Worm (Caenorhabditis elegans): ENCODE data around the gene F13E6.2.

The F13E6.2 gene

DNA sequence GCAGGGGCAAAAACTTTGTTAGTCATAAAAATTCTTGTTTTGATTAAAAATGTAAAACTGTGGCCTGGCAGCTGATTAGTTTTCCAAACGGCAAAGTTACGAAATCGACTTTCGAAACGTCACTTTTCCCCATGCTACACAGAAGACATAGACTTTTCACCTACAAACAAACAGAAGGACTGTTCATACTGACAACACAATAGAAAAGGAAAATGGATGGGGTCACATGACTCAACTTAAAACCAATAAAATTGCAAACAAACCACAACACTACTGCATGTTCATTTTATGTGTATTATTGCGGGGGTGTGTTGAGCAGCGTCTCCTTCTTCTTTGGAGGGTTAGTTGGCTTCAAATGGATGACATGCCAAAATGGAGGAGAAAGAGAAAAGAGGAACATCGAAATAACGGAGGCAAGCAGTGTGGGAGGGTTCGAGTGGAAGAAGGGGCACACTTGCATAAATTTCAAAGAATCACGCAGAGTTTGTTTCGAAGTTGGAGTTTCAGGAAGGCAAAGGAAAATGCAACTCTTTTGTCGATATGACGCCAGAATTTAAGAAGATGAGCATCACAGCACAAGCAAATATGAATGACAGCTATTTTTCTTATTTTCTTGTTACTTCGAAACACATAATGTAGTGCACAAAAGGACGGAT, 4.1 kb upstream of the F13E6.2 start (continued):
- peak; percentile 42 for TF ChIP-seq snu-23 (GFP tag; optimal IDR thresholded peaks at IDR 0.05)
- TF ChIP-seq isw-1 (GFP tag; IDR thresholded peaks at IDR 0.05) = no peak
- no peak for TF ChIP-seq lin-15B (tag; optimal IDR thresholded peaks at IDR 0.05)
- TF ChIP-seq nhr-77 (tag; optimal IDR thresholded peaks at IDR 0.05) = no peak
- TF ChIP-seq lin-39 (tag; optimal IDR thresholded peaks at IDR 0.05) = no peak
- peak; percentile 35 for TF ChIP-seq zip-4 (GFP tag; optimal IDR thresholded peaks at IDR 0.05)
- no peak for TF ChIP-seq vab-15 (tag; optimal IDR thresholded peaks at IDR 0.05)
- TF ChIP-seq efl-1 (optimal IDR thresholded peaks at IDR 0.05) = peak in 1 of 2 experiments; percentile 11
- peak; percentile 8 to 48 for TF ChIP-seq efl-1 (GFP tag; optimal IDR thresholded peaks at IDR 0.05 in 1 of 2)
- TF ChIP-seq nhr-20 (tag; optimal IDR thresholded peaks at IDR 0.05) = peak; percentile 42
- no peak for TF ChIP-seq fkh-4 (tag; optimal IDR thresholded peaks at IDR 0.05; ENCODE audit: borderline replicate concordance)
- TF ChIP-seq sox-4 (tag; optimal IDR thresholded peaks at IDR 0.05) = no peak
- TF ChIP-seq nhr-90 (tag; optimal IDR thresholded peaks at IDR 0.05; ENCODE audit: poor library complexity) = peak; percentile 24
- no peak for TF ChIP-seq nhr-84 (tag; optimal IDR thresholded peaks at IDR 0.05)
- TF ChIP-seq fkh-8 (tag; optimal IDR thresholded peaks at IDR 0.05) = no peak
- no peak for TF ChIP-seq pag-3 (tag; optimal IDR thresholded peaks at IDR 0.05; ENCODE audit: borderline replicate concordance, insufficient read depth)
- no peak for TF ChIP-seq rnt-1 (tag; optimal IDR thresholded peaks at IDR 0.05)
- TF ChIP-seq grh-1 (GFP tag; IDR thresholded peaks at IDR 0.05) = no peak
- TF ChIP-seq sptf-1 (tag; optimal IDR thresholded peaks at IDR 0.05) = no peak
- no peak for TF ChIP-seq ceh-90 (tag; optimal IDR thresholded peaks at IDR 0.05)
- TF ChIP-seq elt-3 (tag; optimal IDR thresholded peaks at IDR 0.05) = peak in 1 of 6 experiments; percentile 70
- peak; percentile 6 for TF ChIP-seq C16A3.4 (tag; optimal IDR thresholded peaks at IDR 0.05)
- no peak for TF ChIP-seq ztf-11 (tag; optimal IDR thresholded peaks at IDR 0.05)
- TF ChIP-seq tlp-1 (tag; optimal IDR thresholded peaks at IDR 0.05) = no peak
- no peak for TF ChIP-seq fkh-10 (GFP tag; optimal IDR thresholded peaks at IDR 0.05)
- no peak for TF ChIP-seq irx-1 (tag; optimal IDR thresholded peaks at IDR 0.05)
- no peak for TF ChIP-seq ceh-8 (GFP tag; optimal IDR thresholded peaks at IDR 0.05)
- TF ChIP-seq pqm-1 (tag; optimal IDR thresholded peaks at IDR 0.05) = no peak
- TF ChIP-seq hpl-2 (GFP tag; optimal IDR thresholded peaks at IDR 0.05) = no peak
- TF ChIP-seq mdl-1 (tag; optimal IDR thresholded peaks at IDR 0.05) = peak in 1 of 2 experiments; percentile 58
- TF ChIP-seq lsy-2 (tag; optimal IDR thresholded peaks at IDR 0.05) = peak in 1 of 2 experiments; percentile 3
- peak; percentile 58 for TF ChIP-seq nhr-85 (tag)

DNA sequence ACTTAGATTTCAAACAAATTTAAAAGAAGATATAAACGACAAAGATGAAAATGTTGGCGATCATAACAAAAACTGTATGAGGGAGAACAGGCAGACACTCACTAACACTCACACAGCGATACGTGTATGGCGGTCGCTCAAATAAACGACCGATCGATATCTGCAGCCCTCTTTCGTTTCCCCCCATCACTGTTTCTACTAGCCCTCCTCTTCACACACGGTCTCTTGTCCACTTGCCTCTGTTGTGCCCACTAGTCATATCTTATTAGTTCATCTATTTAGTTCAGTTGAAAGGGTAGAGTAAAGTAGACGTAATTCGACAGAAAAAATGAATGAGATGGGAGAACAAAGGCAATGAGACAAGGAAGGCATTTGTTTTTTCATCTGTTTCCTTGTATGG, 3.5 kb upstream of the F13E6.2 start:
- peak; percentile 13; the same call in 1 of the 2 replicates for TF ChIP-seq grh-1 (GFP tag; IDR thresholded peaks at IDR 0.05)
- TF ChIP-seq pag-3 (tag; optimal IDR thresholded peaks at IDR 0.05; ENCODE audit: borderline replicate concordance, insufficient read depth) = no peak
- peak in 1 of 2 experiments; percentile 9 for TF ChIP-seq ztf-11 (tag; optimal IDR thresholded peaks at IDR 0.05)
- TF ChIP-seq mdl-1 (tag; optimal IDR thresholded peaks at IDR 0.05) = peak in 1 of 2 experiments; percentile 61
- peak; percentile 12 for TF ChIP-seq lir-3 (tag; optimal IDR thresholded peaks at IDR 0.05; ENCODE audit: poor library complexity)
- peak; percentile 48 for TF ChIP-seq C16A3.4 (tag; optimal IDR thresholded peaks at IDR 0.05)
- peak; percentile 6 for TF ChIP-seq dsc-1 (tag; optimal IDR thresholded peaks at IDR 0.05)
- no peak for TF ChIP-seq tlp-1 (tag; optimal IDR thresholded peaks at IDR 0.05)
- peak in 1 of 3 experiments; percentile 4 for TF ChIP-seq ceh-82 (tag; optimal IDR thresholded peaks at IDR 0.05)
- peak; percentile 43 for TF ChIP-seq nhr-47 (tag; optimal IDR thresholded peaks at IDR 0.05)
- TF ChIP-seq nhr-90 (tag; optimal IDR thresholded peaks at IDR 0.05; ENCODE audit: poor library complexity) = peak; percentile 56
- TF ChIP-seq nhr-71 (tag; optimal IDR thresholded peaks at IDR 0.05) = peak; percentile 60
- peak; percentile 81 for TF ChIP-seq nhr-20 (tag; optimal IDR thresholded peaks at IDR 0.05)
- TF ChIP-seq dpl-1 (GFP tag; optimal IDR thresholded peaks at IDR 0.05) = peak in 1 of 3 experiments; percentile 8
- no peak for TF ChIP-seq egl-27 (tag; optimal IDR thresholded peaks at IDR 0.05)
- TF ChIP-seq aly-2 (tag; optimal IDR thresholded peaks at IDR 0.05) = no peak
- peak; percentile 51 for TF ChIP-seq swsn-7 (tag; optimal IDR thresholded peaks at IDR 0.05)
- no peak for TF ChIP-seq efl-1 (optimal IDR thresholded peaks at IDR 0.05)
- peak in 1 of 2 experiments; percentile 80 for TF ChIP-seq efl-1 (GFP tag; optimal IDR thresholded peaks at IDR 0.05 in 1 of 2)
- peak; percentile 48 for TF ChIP-seq rnt-1 (tag; optimal IDR thresholded peaks at IDR 0.05)
- TF ChIP-seq nhr-85 (tag) = peak; percentile 93
- peak; percentile 36 to 49 for TF ChIP-seq lin-35 (GFP tag; optimal IDR thresholded peaks at IDR 0.05)
- TF ChIP-seq lsy-2 (tag; optimal IDR thresholded peaks at IDR 0.05) = peak in 1 of 2 experiments; percentile 46
- peak; percentile 59 for TF ChIP-seq ztf-4 (tag; optimal IDR thresholded peaks at IDR 0.05)
- TF ChIP-seq xbp-1 (tag; optimal IDR thresholded peaks at IDR 0.05) = peak; percentile 56
- TF ChIP-seq irx-1 (tag; optimal IDR thresholded peaks at IDR 0.05) = no peak
- no peak for TF ChIP-seq unc-30 (tag; optimal IDR thresholded peaks at IDR 0.05)
- TF ChIP-seq lin-14 (GFP tag; optimal IDR thresholded peaks at IDR 0.05) = peak; percentile 79
- TF ChIP-seq fos-1 (tag; optimal IDR thresholded peaks at IDR 0.05) = peak; percentile 36
- TF ChIP-seq elt-3 (tag; optimal IDR thresholded peaks at IDR 0.05) = peak in 2 of 6 experiments; percentile 15 to 67
- TF ChIP-seq blmp-1 (tag; optimal IDR thresholded peaks at IDR 0.05) = peak; percentile 40
- TF ChIP-seq zip-4 (GFP tag; optimal IDR thresholded peaks at IDR 0.05) = no peak
